Worm (Caenorhabditis elegans): Measurements from ENCODE around the gene saeg-1.
A peak's percentile ranks its signal among the peaks of the same experiment; 100 is the strongest.

The saeg-1 gene

DNA sequence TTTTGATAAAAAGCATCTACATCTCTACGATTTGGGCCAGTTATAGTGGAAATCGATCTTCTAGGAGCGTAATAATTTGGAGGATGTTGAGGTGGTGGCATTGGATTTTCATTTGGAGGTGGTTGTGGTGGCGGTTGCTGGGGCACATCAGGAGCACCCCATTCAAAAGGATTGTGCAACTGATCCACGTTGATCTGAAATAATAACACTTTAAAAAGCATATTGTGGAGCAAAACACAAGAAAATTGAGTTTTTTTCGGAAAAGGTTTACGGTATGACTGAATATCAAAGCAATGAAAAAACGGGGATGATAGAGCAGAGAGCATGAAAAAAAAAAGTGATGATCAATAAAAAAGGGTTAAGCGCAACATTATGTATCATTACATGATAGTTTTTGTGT, at the start of gene saeg-1:
saeg-1 (minus strand) TSS at position 101 of the 400 bp plus-strand sequence.
- TF ChIP-seq ztf-29 (GFP tag; IDR thresholded peaks at IDR 0.05), result no peak
- TF ChIP-seq klf-2 (GFP tag; conservative IDR thresholded peaks at IDR 0.05), result no peak
- TF ChIP-seq ztf-23 (GFP tag; IDR thresholded peaks at IDR 0.05), result no peak
- TF ChIP-seq ref-1 (GFP tag; conservative IDR thresholded peaks at IDR 0.05), result no peak
- TF ChIP-seq med-1 (GFP tag; optimal IDR thresholded peaks at IDR 0.05; ENCODE audit: insufficient read depth), result no peak
- TF ChIP-seq cog-1 (tag; optimal IDR thresholded peaks at IDR 0.05), result no peak
- no peak for TF ChIP-seq tab-1 (GFP tag; IDR thresholded peaks at IDR 0.05)
- TF ChIP-seq T22C8.4 (GFP tag; IDR thresholded peaks at IDR 0.05), result no peak
- TF ChIP-seq flt-1 (GFP tag; IDR thresholded peaks at IDR 0.05), result no peak

DNA sequence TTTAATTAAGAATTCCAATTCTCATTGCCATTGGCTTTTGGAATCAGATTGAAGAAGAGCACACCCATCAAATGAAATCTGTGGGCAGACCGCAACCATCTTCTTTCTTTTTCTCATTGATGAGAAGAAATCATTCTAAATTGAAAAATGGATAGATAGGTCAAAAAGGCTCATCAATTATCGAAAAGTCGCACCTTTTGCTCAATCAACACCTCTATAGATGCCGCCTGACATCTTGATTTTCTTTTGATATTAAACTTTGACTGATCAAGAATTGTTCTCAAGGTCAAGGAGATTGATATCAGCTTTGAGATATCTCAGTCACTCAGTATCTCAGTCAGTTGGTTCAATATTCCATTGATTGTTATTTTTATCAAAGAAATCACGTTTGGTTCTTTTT, 44.5 kb upstream of the saeg-1 start:
- TF ChIP-seq med-1 (GFP tag; optimal IDR thresholded peaks at IDR 0.05; ENCODE audit: insufficient read depth), result no peak

DNA sequence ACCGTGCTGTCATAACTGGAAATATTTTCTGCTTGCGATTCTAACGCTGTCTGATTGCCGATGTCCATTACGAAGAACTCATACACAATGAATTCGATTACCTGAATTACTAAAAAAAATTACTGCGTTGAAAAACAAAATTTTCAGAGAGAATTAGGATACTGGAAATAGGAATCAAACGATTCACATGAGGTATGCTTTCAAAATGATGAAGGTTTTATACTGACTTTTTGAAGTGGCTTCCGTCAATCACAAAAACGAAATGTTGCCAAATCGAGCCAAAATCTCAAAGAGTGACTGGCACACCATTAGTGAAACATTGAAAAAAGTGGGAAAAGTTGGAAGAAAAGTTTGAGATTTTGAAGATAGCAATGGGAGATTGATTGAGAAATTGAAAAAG, 43.6 kb upstream of the saeg-1 start, which contains the start of gene zzz-1:
zzz-1 (minus strand) TSS at position 101 of the 400 bp plus-strand sequence.
- TF ChIP-seq T22C8.4 (GFP tag; IDR thresholded peaks at IDR 0.05), result no peak

DNA sequence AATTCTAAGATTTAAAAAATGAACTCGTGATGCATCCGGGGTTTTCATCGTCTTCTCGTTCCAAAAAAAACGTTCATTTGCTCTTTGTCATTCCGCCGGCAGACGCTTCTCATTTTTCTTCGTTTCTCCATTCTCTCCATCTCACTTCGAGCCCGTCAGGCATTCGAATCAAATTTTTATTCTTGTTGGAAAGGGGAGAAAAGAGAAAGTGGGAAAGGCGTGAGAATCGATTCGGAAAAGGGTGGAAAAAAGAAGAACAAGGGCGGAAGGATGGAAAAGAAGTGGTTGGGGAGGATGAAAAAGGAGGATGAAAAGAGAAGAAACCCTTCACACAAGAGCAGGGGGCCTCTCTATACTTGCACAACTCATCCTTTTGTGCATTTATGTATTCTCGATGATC, 39.3 kb upstream of the saeg-1 start:
- TF ChIP-seq tab-1 (GFP tag; IDR thresholded peaks at IDR 0.05) (no peak), klf-2 (GFP tag; conservative IDR thresholded peaks at IDR 0.05) (no peak), ztf-23 (GFP tag; IDR thresholded peaks at IDR 0.05) (no peak), cog-1 (tag; optimal IDR thresholded peaks at IDR 0.05) (no peak), med-1 (GFP tag; optimal IDR thresholded peaks at IDR 0.05; ENCODE audit: insufficient read depth) (no peak), ztf-29 (GFP tag; IDR thresholded peaks at IDR 0.05) (no peak), T22C8.4 (GFP tag; IDR thresholded peaks at IDR 0.05) (no peak), ref-1 (GFP tag; conservative IDR thresholded peaks at IDR 0.05) (no peak), flt-1 (GFP tag; IDR thresholded peaks at IDR 0.05) (no peak)

DNA sequence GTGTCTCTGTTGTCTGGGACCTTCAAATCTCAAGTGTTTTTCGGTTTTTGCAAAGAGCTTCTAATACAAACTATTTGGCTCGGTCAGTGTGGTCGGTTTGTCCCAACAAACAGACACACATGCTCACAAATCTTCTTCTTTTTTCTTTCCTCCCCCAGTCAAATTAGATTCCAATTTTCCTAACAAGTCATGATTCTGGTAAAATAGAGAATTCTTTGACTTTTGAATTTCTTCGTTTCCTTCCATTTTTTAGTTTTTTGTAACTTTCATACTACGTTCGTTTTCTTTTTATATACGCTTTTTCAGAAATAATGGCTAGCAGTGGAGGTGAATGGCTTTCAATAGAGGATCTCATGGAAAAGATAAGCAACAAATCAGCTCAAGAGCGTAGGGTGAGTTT, 38.2 kb upstream of the saeg-1 start, which contains the start of gene F32D8.15:
F32D8.15 (plus strand) TSS at position 301 of the 400 bp plus-strand sequence.
- no peak for TF ChIP-seq flt-1 (GFP tag; IDR thresholded peaks at IDR 0.05)
- TF ChIP-seq ref-1 (GFP tag; conservative IDR thresholded peaks at IDR 0.05), result no peak
- TF ChIP-seq klf-2 (GFP tag; conservative IDR thresholded peaks at IDR 0.05), result no peak
- TF ChIP-seq T22C8.4 (GFP tag; IDR thresholded peaks at IDR 0.05), result no peak
- TF ChIP-seq ztf-29 (GFP tag; IDR thresholded peaks at IDR 0.05), result no peak
- TF ChIP-seq ztf-23 (GFP tag; IDR thresholded peaks at IDR 0.05), result no peak
- no peak for TF ChIP-seq med-1 (GFP tag; optimal IDR thresholded peaks at IDR 0.05; ENCODE audit: insufficient read depth)
- TF ChIP-seq cog-1 (tag; optimal IDR thresholded peaks at IDR 0.05), result no peak
- no peak for TF ChIP-seq tab-1 (GFP tag; IDR thresholded peaks at IDR 0.05)

DNA sequence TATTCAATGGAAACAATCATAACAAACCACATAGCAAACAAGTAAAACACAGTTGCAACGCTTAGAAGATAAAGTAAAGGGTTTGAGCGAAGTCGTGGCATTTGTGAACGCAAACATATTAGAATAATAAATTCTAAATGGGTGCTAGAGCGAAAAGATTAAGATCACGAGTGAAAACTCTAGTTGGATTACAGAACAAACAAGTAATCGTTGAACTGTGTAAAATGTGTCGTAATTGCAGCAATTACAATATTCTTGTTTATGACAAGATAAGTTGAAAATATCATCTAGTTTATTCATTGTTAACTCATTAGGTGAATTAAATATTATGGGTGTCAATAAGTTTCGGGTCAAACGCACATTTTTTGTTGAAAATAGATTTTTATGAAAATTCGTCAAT, 37.2 kb upstream of the saeg-1 start, which contains the start of gene F32D8.8:
F32D8.8 (minus strand) TSS at position 101 of the 400 bp plus-strand sequence.
- TF ChIP-seq tab-1 (GFP tag; IDR thresholded peaks at IDR 0.05), result no peak
- TF ChIP-seq cog-1 (tag; optimal IDR thresholded peaks at IDR 0.05), result no peak
- no peak for TF ChIP-seq med-1 (GFP tag; optimal IDR thresholded peaks at IDR 0.05; ENCODE audit: insufficient read depth)
- TF ChIP-seq flt-1 (GFP tag; IDR thresholded peaks at IDR 0.05), result no peak
- no peak for TF ChIP-seq ztf-29 (GFP tag; IDR thresholded peaks at IDR 0.05)
- no peak for TF ChIP-seq klf-2 (GFP tag; conservative IDR thresholded peaks at IDR 0.05)
- no peak for TF ChIP-seq ztf-23 (GFP tag; IDR thresholded peaks at IDR 0.05)
- no peak for TF ChIP-seq ref-1 (GFP tag; conservative IDR thresholded peaks at IDR 0.05)
- TF ChIP-seq T22C8.4 (GFP tag; IDR thresholded peaks at IDR 0.05), result no peak

DNA sequence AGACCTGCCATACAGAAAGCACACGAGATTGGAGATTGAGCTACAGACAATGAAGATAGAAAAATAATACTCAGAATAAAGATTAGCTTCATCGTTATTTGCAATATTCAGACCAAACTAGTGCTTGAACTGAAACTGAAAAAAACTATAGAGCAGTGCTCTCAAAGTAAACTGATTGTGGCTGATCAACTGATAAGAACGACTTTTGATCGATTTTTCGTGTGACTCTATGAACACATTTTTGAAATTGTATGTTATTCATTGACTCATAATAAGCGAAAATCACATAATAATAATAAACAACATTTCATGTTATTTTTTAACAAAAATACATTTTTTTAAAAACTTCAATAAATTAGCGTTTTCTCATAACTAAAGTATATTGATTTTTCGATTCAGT, 35.6 kb upstream of the saeg-1 start, which contains the start of gene spp-16:
spp-16 (minus strand) TSS at position 179 of the 400 bp plus-strand sequence.
- no peak for TF ChIP-seq med-1 (GFP tag; optimal IDR thresholded peaks at IDR 0.05; ENCODE audit: insufficient read depth)
- TF ChIP-seq T22C8.4 (GFP tag; IDR thresholded peaks at IDR 0.05), result no peak
- no peak for TF ChIP-seq ref-1 (GFP tag; conservative IDR thresholded peaks at IDR 0.05)
- no peak for TF ChIP-seq flt-1 (GFP tag; IDR thresholded peaks at IDR 0.05)

DNA sequence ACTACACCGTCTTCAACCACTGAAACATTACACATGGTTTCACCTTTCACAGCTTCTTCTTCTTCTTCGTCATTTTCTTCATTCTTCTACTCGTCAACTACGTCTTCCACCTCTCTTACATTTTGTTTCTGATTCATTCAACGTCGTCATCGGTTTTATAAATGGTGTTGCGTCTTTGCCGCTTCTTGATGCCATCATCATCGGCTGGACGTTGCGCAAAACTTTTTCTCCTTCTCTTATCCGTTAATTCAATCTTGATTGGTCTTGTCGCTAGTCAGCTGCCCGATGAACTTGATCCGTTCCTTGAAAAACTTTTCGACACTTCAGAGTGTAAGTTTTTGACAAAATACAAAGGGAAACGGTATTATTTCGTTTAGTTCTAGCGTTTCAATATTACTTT, 33.1 kb upstream of the saeg-1 start:
- TF ChIP-seq klf-2 (GFP tag; conservative IDR thresholded peaks at IDR 0.05), result no peak
- TF ChIP-seq flt-1 (GFP tag; IDR thresholded peaks at IDR 0.05), result no peak
- TF ChIP-seq T22C8.4 (GFP tag; IDR thresholded peaks at IDR 0.05), result no peak
- no peak for TF ChIP-seq med-1 (GFP tag; optimal IDR thresholded peaks at IDR 0.05; ENCODE audit: insufficient read depth)
- TF ChIP-seq cog-1 (tag; optimal IDR thresholded peaks at IDR 0.05), result no peak
- no peak for TF ChIP-seq ztf-23 (GFP tag; IDR thresholded peaks at IDR 0.05)
- TF ChIP-seq ref-1 (GFP tag; conservative IDR thresholded peaks at IDR 0.05), result no peak
- TF ChIP-seq ztf-29 (GFP tag; IDR thresholded peaks at IDR 0.05), result no peak
- no peak for TF ChIP-seq tab-1 (GFP tag; IDR thresholded peaks at IDR 0.05)

DNA sequence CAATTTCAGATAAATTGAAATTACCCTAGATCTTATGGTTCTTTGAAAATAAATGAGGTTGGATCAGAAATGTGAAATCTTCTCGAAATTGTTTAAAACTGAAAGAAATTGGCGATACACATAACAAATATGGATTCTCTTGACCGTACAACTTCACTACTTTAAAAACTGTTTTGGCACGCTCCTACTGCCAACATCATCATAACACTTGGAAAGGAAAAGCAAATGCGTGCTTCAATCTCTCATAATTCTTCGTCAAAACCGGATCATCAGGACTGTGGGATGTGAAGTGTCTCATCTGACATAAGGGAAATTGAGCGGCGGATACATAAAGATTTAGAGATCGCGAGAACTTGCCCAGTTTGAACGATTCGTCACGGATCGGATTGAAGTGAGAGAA, 32.6 kb upstream of the saeg-1 start, which contains the start of gene F32D8.7:
F32D8.7 (plus strand) TSS at position 329 of the 400 bp plus-strand sequence.
- TF ChIP-seq cog-1 (tag; optimal IDR thresholded peaks at IDR 0.05) (no peak), T22C8.4 (GFP tag; IDR thresholded peaks at IDR 0.05) (no peak), ref-1 (GFP tag; conservative IDR thresholded peaks at IDR 0.05) (no peak), med-1 (GFP tag; optimal IDR thresholded peaks at IDR 0.05; ENCODE audit: insufficient read depth) (no peak), klf-2 (GFP tag; conservative IDR thresholded peaks at IDR 0.05) (no peak), ztf-23 (GFP tag; IDR thresholded peaks at IDR 0.05) (no peak), flt-1 (GFP tag; IDR thresholded peaks at IDR 0.05) (no peak), ztf-29 (GFP tag; IDR thresholded peaks at IDR 0.05) (no peak), tab-1 (GFP tag; IDR thresholded peaks at IDR 0.05) (no peak)

DNA sequence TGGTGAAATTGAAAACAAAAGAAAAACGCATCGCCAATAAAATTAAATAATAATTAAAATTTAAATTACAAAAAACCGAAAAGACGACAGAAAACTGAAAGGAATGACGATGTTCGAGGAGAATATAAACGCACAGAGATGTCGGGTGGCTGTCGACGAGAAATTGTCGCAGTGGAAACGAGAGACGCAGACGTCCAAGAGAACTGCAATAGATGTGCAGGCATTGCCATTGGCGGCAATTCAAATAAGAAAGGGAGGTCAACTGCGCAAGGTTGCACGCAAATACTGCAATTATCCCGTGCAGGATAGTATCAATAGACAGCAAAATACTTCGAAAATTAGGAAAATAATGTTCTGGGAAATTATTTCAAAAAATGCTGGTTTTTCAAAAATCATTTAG, 31.7 kb upstream of the saeg-1 start:
- no peak for TF ChIP-seq ztf-29 (GFP tag; IDR thresholded peaks at IDR 0.05)
- TF ChIP-seq klf-2 (GFP tag; conservative IDR thresholded peaks at IDR 0.05), result no peak
- TF ChIP-seq flt-1 (GFP tag; IDR thresholded peaks at IDR 0.05), result peak; percentile 86
- TF ChIP-seq ztf-23 (GFP tag; IDR thresholded peaks at IDR 0.05), result peak; percentile 90
- TF ChIP-seq T22C8.4 (GFP tag; IDR thresholded peaks at IDR 0.05), result peak; percentile 49; the same call in 1 of the 2 replicates
- TF ChIP-seq tab-1 (GFP tag; IDR thresholded peaks at IDR 0.05), result 0 out of 2 replicates have a peak, but pooled peaks have one; percentile 36
- peak; percentile 95 for TF ChIP-seq cog-1 (tag; optimal IDR thresholded peaks at IDR 0.05)
- TF ChIP-seq med-1 (GFP tag; optimal IDR thresholded peaks at IDR 0.05; ENCODE audit: insufficient read depth), result no peak
- TF ChIP-seq ref-1 (GFP tag; conservative IDR thresholded peaks at IDR 0.05), result no peak

DNA sequence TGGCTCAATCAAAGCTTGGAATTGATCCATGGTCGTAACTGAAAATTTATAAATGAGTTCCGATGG, 31.4 kb upstream of the saeg-1 start, which contains the start of gene sec-61.G:
sec-61.G (minus strand) TSS at position 38 of the 66 bp plus-strand sequence.
- TF ChIP-seq cog-1 (tag; optimal IDR thresholded peaks at IDR 0.05), result no peak
- no peak for TF ChIP-seq klf-2 (GFP tag; conservative IDR thresholded peaks at IDR 0.05)
- no peak for TF ChIP-seq ztf-23 (GFP tag; IDR thresholded peaks at IDR 0.05)
- TF ChIP-seq flt-1 (GFP tag; IDR thresholded peaks at IDR 0.05), result no peak
- no peak for TF ChIP-seq tab-1 (GFP tag; IDR thresholded peaks at IDR 0.05)
- no peak for TF ChIP-seq ztf-29 (GFP tag; IDR thresholded peaks at IDR 0.05)
- no peak for TF ChIP-seq T22C8.4 (GFP tag; IDR thresholded peaks at IDR 0.05)
- TF ChIP-seq ref-1 (GFP tag; conservative IDR thresholded peaks at IDR 0.05), result no peak
- TF ChIP-seq med-1 (GFP tag; optimal IDR thresholded peaks at IDR 0.05; ENCODE audit: insufficient read depth), result no peak
